Worm (Caenorhabditis elegans) whole organism, L3 larva: ENCODE measurements around the gene str-161.

Experiments used
- ceh-16 ChIP-seq: sonication (generic microtip); optimal IDR thresholded peaks from 2 replicates; lab custom pipeline; 2017; ENCODE audit warnings: missing biosample characterization, missing genetic modification characterization
- ceh-82 ChIP-seq: fragments of 150-350 bp; optimal IDR thresholded peaks from 2 replicates; lab custom pipeline; 2014; ENCODE audit warnings: missing biosample characterization, missing genetic modification characterization
- eor-1 ChIP-seq, 2 experiments: fragments of 150-350 bp; optimal IDR thresholded peaks; 2 replicates each; lab custom pipeline; 2014 to 2018; ENCODE audit warnings: missing biosample characterization in 2 of 2, missing genetic modification characterization in 2 of 2
- fos-1 ChIP-seq: fragments of 150-350 bp; optimal IDR thresholded peaks from 2 replicates; lab custom pipeline; 2014; ENCODE audit warnings: missing biosample characterization, missing genetic modification characterization
- jun-1 ChIP-seq: fragments of 150-350 bp; optimal IDR thresholded peaks from 2 replicates; lab custom pipeline; 2014; ENCODE audit warnings: missing biosample characterization, missing genetic modification reagents, missing genetic modification characterization
- nfya-1 ChIP-seq: sonication (generic microtip); optimal IDR thresholded peaks from 2 replicates; lab custom pipeline; 2017; ENCODE audit warnings: missing genetic modification characterization, mild to moderate bottlenecking, missing compliant biosample characterization, antibody characterized with exemption, moderate library complexity; ENCODE audit not compliant: insufficient read depth
- nhr-11 ChIP-seq: fragments of 150-350 bp; optimal IDR thresholded peaks from 2 replicates; lab custom pipeline; 2014; ENCODE audit warnings: missing biosample characterization, missing genetic modification characterization
- nhr-23 ChIP-seq: fragments of 150-350 bp; optimal IDR thresholded peaks from 2 replicates; lab custom pipeline; 2014; ENCODE audit warnings: missing biosample characterization, missing genetic modification reagents, missing genetic modification characterization
- nhr-77 ChIP-seq: fragments of 150-350 bp; optimal IDR thresholded peaks from 2 replicates; lab custom pipeline; 2014; ENCODE audit warnings: missing biosample characterization, missing genetic modification characterization
- pha-4 ChIP-seq: fragments of 150-350 bp; optimal IDR thresholded peaks from 2 replicates; lab custom pipeline; 2014; ENCODE audit warnings: missing biosample characterization, missing genetic modification reagents, missing genetic modification characterization
- unc-62 ChIP-seq: fragments of 150-350 bp; sonication (generic microtip); optimal IDR thresholded peaks from 4 replicates; lab custom pipeline; 2014; ENCODE audit warnings: missing biosample characterization, missing genetic modification reagents, missing genetic modification characterization

- no peak for TF ChIP-seq nfya-1 (tag; lab: Kevin White, UChicago)
- no peak for TF ChIP-seq ceh-16
- TF ChIP-seq unc-62 (GFP tag; lab: Kevin White, UChicago): no peak
- no peak for TF ChIP-seq jun-1
- TF ChIP-seq nhr-77 (tag; lab: Kevin White, UChicago): no peak
- no peak for TF ChIP-seq nhr-23
- no peak for TF ChIP-seq nhr-11 (tag; lab: Kevin White, UChicago)
- no peak for TF ChIP-seq eor-1 (tag; optimal IDR thresholded peaks at IDR 0.05; lab: Kevin White, UChicago)
- TF ChIP-seq pha-4 (tag; lab: Kevin White, UChicago): no peak
- TF ChIP-seq ceh-82 (tag; lab: Kevin White, UChicago): no peak
- TF ChIP-seq fos-1 (tag; lab: Kevin White, UChicago): no peak
Measured at ce11 chrIV:4866599-4866998, 37.3 kb downstream of the str-161 start.
